Fruit fly (Drosophila melanogaster) whole organism, embryonic: ENCODE results near the gene Idh3g.

Source experiments
- Asciz ChIP-seq: fragments of 200-800 bp; sonication (Bioruptor generic); optimal IDR thresholded peaks from 2 replicates; lab custom pipeline; 2017; ENCODE audit warnings: missing biosample characterization, mild to moderate bottlenecking, missing genetic modification characterization, missing genetic modification reagents
- Blimp-1 ChIP-seq: fragments of 200-800 bp; sonication (Bioruptor generic); optimal IDR thresholded peaks from 3 replicates; lab custom pipeline; 2018; ENCODE audit warnings: missing biosample characterization, missing genetic modification characterization, mild to moderate bottlenecking, moderate library complexity, missing genetic modification reagents
- BtbVII ChIP-seq: fragments of 200-800 bp; sonication (Bioruptor generic); optimal IDR thresholded peaks from 3 replicates; lab custom pipeline; 2017; ENCODE audit warnings: missing biosample characterization, mild to moderate bottlenecking, missing genetic modification characterization
- CG11456 ChIP-seq: fragments of 200-800 bp; sonication (Bioruptor generic); IDR thresholded peaks from 3 replicates; pipeline ENCODE4 v1.3.6; 2022; ENCODE audit warnings: missing biosample characterization, missing genetic modification characterization
- CG11696 ChIP-seq: fragments of 200-800 bp; sonication (Bioruptor generic); IDR thresholded peaks from 2 replicates; pipeline ENCODE4 v1.3.6; 2022; ENCODE audit warnings: missing biosample characterization, missing genetic modification characterization
- CG12299 ChIP-seq: fragments of 200-800 bp; sonication (Bioruptor generic); optimal IDR thresholded peaks from 2 replicates; lab custom pipeline; 2018; ENCODE audit warnings: missing biosample characterization, mild to moderate bottlenecking, missing genetic modification characterization
- CG13287 ChIP-seq: fragments of 200-800 bp; sonication (Bioruptor generic); IDR thresholded peaks from 2 replicates; pipeline ENCODE4 v1.3.6; 2022; ENCODE audit warnings: missing biosample characterization, missing genetic modification characterization; ENCODE audit not compliant: partially characterized antibody
- CG14710 ChIP-seq: fragments of 200-800 bp; sonication (Bioruptor generic); optimal IDR thresholded peaks from 3 replicates; lab custom pipeline; 2019; ENCODE audit warnings: missing biosample characterization, mild to moderate bottlenecking, missing genetic modification characterization, moderate library complexity
- CG14860 ChIP-seq: fragments of 200-800 bp; sonication (Bioruptor generic); IDR thresholded peaks from 3 replicates; pipeline ENCODE4 v1.3.6; 2022; ENCODE audit warnings: missing biosample characterization, missing genetic modification characterization; ENCODE audit not compliant: partially characterized antibody
- CG18476 ChIP-seq: fragments of 200-800 bp; sonication (Bioruptor generic); optimal IDR thresholded peaks from 2 replicates; lab custom pipeline; 2016; ENCODE audit warnings: missing biosample characterization, mild to moderate bottlenecking, missing genetic modification characterization
- CG2889 ChIP-seq: fragments of 200-800 bp; sonication (Bioruptor generic); IDR thresholded peaks from 3 replicates; pipeline ENCODE4 v1.3.6; 2022; ENCODE audit warnings: missing biosample characterization, missing genetic modification characterization
- CG32532 ChIP-seq: fragments of 200-800 bp; sonication (Bioruptor generic); IDR thresholded peaks from 2 replicates; pipeline ENCODE4 v1.3.6; 2022; ENCODE audit warnings: missing biosample characterization, missing genetic modification characterization
- CG32772 ChIP-seq: fragments of 200-800 bp; sonication (Bioruptor generic); IDR thresholded peaks from 2 replicates; pipeline ENCODE4 v1.3.6; 2022; ENCODE audit warnings: missing biosample characterization, missing genetic modification characterization
- CG34376 ChIP-seq: fragments of 200-800 bp; sonication (Bioruptor generic); optimal IDR thresholded peaks from 2 replicates; lab custom pipeline; 2018; ENCODE audit warnings: missing biosample characterization, mild to moderate bottlenecking, missing genetic modification characterization
- CG3838 ChIP-seq: fragments of 200-800 bp; sonication (Bioruptor generic); optimal IDR thresholded peaks from 3 replicates; lab custom pipeline; 2016; ENCODE audit warnings: missing biosample characterization, missing genetic modification characterization
- CG4424 ChIP-seq: fragments of 200-800 bp; sonication (Bioruptor generic); optimal IDR thresholded peaks from 3 replicates; lab custom pipeline; 2016; ENCODE audit warnings: missing biosample characterization, missing genetic modification characterization
- CG6654 ChIP-seq: fragments of 200-800 bp; sonication (Bioruptor generic); optimal IDR thresholded peaks from 2 replicates; lab custom pipeline; 2017; ENCODE audit warnings: missing biosample characterization, mild to moderate bottlenecking, missing genetic modification characterization
- CG7928 ChIP-seq: fragments of 200-800 bp; sonication (Bioruptor generic); optimal IDR thresholded peaks from 2 replicates; lab custom pipeline; 2017; ENCODE audit warnings: missing biosample characterization, mild to moderate bottlenecking, missing genetic modification characterization
- CG8290 ChIP-seq, 3 experiments: fragments of 200-800 bp; sonication (Bioruptor generic); optimal IDR thresholded peaks; 2 replicates each; lab custom pipeline; 2016 to 2019; ENCODE audit warnings: missing biosample characterization in 3 of 3, missing genetic modification characterization in 3 of 3, mild to moderate bottlenecking in 2 of 3, moderate library complexity in 1 of 3
- Dbx ChIP-seq: fragments of 200-800 bp; sonication (Bioruptor generic); IDR thresholded peaks from 3 replicates; pipeline ENCODE4 v1.3.6; 2022; ENCODE audit warnings: missing biosample characterization, missing genetic modification characterization
- Dref ChIP-seq: fragments of 200-800 bp; sonication (Bioruptor generic); IDR thresholded peaks from 2 replicates; pipeline ENCODE4 v1.3.6; 2022; ENCODE audit warnings: missing biosample characterization, missing genetic modification characterization
- ERR ChIP-seq: fragments of 200-800 bp; sonication (Bioruptor generic); optimal IDR thresholded peaks from 2 replicates; lab custom pipeline; 2016; ENCODE audit warnings: missing biosample characterization, missing genetic modification characterization
- HmgD ChIP-seq: fragments of 200-800 bp; sonication (Bioruptor generic); optimal IDR thresholded peaks from 3 replicates; lab custom pipeline; 2016; ENCODE audit warnings: missing biosample characterization, missing genetic modification characterization
- MBD-R2 ChIP-seq: fragments of 200-800 bp; sonication (Bioruptor generic); IDR thresholded peaks from 2 replicates; pipeline ENCODE4 v1.3.6; 2022; ENCODE audit warnings: missing biosample characterization, missing genetic modification characterization
- Sox100B ChIP-seq: fragments of 200-800 bp; sonication (Bioruptor generic); optimal IDR thresholded peaks from 3 replicates; lab custom pipeline; 2018; ENCODE audit warnings: missing biosample characterization, mild to moderate bottlenecking, missing genetic modification characterization
- Trl ChIP-seq, 3 experiments: fragments of >200 bp in 2 of 3; fragments of 200-800 bp in 1 of 3; sonication (Bioruptor generic) in 1 of 3; optimal IDR thresholded peaks; 2 replicates in 1 of 3; 3 replicates in 2 of 3; lab custom pipeline; 2016 to 2017; ENCODE audit warnings: missing biosample characterization in 1 of 3, missing genetic modification characterization in 1 of 3
- YL-1 ChIP-seq: fragments of 200-800 bp; sonication (Bioruptor generic); optimal IDR thresholded peaks from 3 replicates; lab custom pipeline; 2017; ENCODE audit warnings: missing biosample characterization, mild to moderate bottlenecking, missing genetic modification characterization
- bigmax ChIP-seq: fragments of 200-800 bp; sonication (Bioruptor generic); optimal IDR thresholded peaks from 2 replicates; lab custom pipeline; 2018; ENCODE audit warnings: missing biosample characterization, mild to moderate bottlenecking, missing genetic modification characterization
- caup ChIP-seq: fragments of 200-800 bp; sonication (Bioruptor generic); optimal IDR thresholded peaks from 3 replicates; lab custom pipeline; 2017; ENCODE audit warnings: missing biosample characterization, mild to moderate bottlenecking, missing genetic modification characterization, moderate library complexity; ENCODE audit not compliant: severe bottlenecking
- chm ChIP-seq: fragments of 200-800 bp; sonication (Bioruptor generic); IDR thresholded peaks from 2 replicates; pipeline ENCODE4 v1.3.6; 2022; ENCODE audit warnings: missing biosample characterization, missing genetic modification characterization
- fd102C ChIP-seq: fragments of 200-800 bp; sonication (Bioruptor generic); optimal IDR thresholded peaks from 2 replicates; lab custom pipeline; 2018; ENCODE audit warnings: missing biosample characterization, mild to moderate bottlenecking, missing genetic modification characterization, moderate library complexity
- fd64A ChIP-seq: fragments of 200-800 bp; sonication (Bioruptor generic); optimal IDR thresholded peaks from 3 replicates; lab custom pipeline; 2018; ENCODE audit warnings: missing biosample characterization, mild to moderate bottlenecking, missing genetic modification characterization
- hkb ChIP-seq, 2 experiments: fragments of 200-800 bp in 1 of 2; fragments of >200 bp in 1 of 2; sonication (Bioruptor generic) in 1 of 2; IDR thresholded peaks in 1 of 2; optimal IDR thresholded peaks in 1 of 2; 2 replicates each; pipeline versions ENCODE4 v1.3.6 to Lab custom; 2017 to 2022; ENCODE audit warnings: missing biosample characterization in 1 of 2, missing genetic modification characterization in 1 of 2
- jigr1 ChIP-seq: fragments of 200-800 bp; sonication (Bioruptor generic); IDR thresholded peaks from 3 replicates; pipeline ENCODE4 v1.3.6; 2022; ENCODE audit warnings: missing biosample characterization, missing genetic modification characterization
- mld ChIP-seq: fragments of 200-800 bp; sonication (Bioruptor generic); IDR thresholded peaks from 3 replicates; pipeline ENCODE4 v1.3.6; 2022; ENCODE audit warnings: missing biosample characterization, missing genetic modification characterization; ENCODE audit not compliant: partially characterized antibody
- nmo ChIP-seq: fragments of 200-800 bp; sonication (Bioruptor generic); optimal IDR thresholded peaks from 2 replicates; lab custom pipeline; 2018; ENCODE audit warnings: missing biosample characterization, mild to moderate bottlenecking, missing genetic modification characterization, moderate library complexity
- nom ChIP-seq: fragments of 200-800 bp; sonication (Bioruptor generic); optimal IDR thresholded peaks from 2 replicates; lab custom pipeline; 2017; ENCODE audit warnings: missing biosample characterization, missing genetic modification characterization, mild to moderate bottlenecking, moderate library complexity, missing genetic modification reagents
- onecut ChIP-seq: fragments of 200-800 bp; sonication (Bioruptor generic); IDR thresholded peaks from 2 replicates; pipeline ENCODE4 v1.3.6; 2022; ENCODE audit warnings: missing biosample characterization, missing genetic modification characterization
- org-1 ChIP-seq: fragments of 200-800 bp; sonication (Bioruptor generic); optimal IDR thresholded peaks from 2 replicates; lab custom pipeline; 2017; ENCODE audit warnings: missing biosample characterization, missing genetic modification characterization
- peb ChIP-seq: fragments of 200-800 bp; sonication (Bioruptor generic); IDR thresholded peaks from 2 replicates; pipeline ENCODE4 v1.3.6; 2022; ENCODE audit warnings: missing biosample characterization, missing genetic modification characterization
- ranshi ChIP-seq: fragments of 200-800 bp; sonication (Bioruptor generic); IDR thresholded peaks from 2 replicates; pipeline ENCODE4 v1.3.6; 2022; ENCODE audit warnings: missing biosample characterization, missing genetic modification characterization
- sim ChIP-seq: fragments of 200-800 bp; sonication (Bioruptor generic); IDR thresholded peaks from 2 replicates; pipeline ENCODE4 v1.3.6; 2022; ENCODE audit warnings: missing biosample characterization, missing genetic modification characterization
- sima ChIP-seq: fragments of 200-800 bp; sonication (Bioruptor generic); optimal IDR thresholded peaks from 2 replicates; lab custom pipeline; 2016; ENCODE audit warnings: missing biosample characterization, missing genetic modification characterization
- wdn ChIP-seq: fragments of 200-800 bp; sonication (Bioruptor generic); IDR thresholded peaks from 2 replicates; pipeline ENCODE4 v1.3.6; 2022; ENCODE audit warnings: missing biosample characterization, missing genetic modification characterization
- zen ChIP-seq: fragments of 200-800 bp; sonication (Bioruptor generic); optimal IDR thresholded peaks from 3 replicates; lab custom pipeline; 2018; ENCODE audit warnings: missing biosample characterization, mild to moderate bottlenecking, missing genetic modification characterization, moderate library complexity

Idh3g gene

DNA sequence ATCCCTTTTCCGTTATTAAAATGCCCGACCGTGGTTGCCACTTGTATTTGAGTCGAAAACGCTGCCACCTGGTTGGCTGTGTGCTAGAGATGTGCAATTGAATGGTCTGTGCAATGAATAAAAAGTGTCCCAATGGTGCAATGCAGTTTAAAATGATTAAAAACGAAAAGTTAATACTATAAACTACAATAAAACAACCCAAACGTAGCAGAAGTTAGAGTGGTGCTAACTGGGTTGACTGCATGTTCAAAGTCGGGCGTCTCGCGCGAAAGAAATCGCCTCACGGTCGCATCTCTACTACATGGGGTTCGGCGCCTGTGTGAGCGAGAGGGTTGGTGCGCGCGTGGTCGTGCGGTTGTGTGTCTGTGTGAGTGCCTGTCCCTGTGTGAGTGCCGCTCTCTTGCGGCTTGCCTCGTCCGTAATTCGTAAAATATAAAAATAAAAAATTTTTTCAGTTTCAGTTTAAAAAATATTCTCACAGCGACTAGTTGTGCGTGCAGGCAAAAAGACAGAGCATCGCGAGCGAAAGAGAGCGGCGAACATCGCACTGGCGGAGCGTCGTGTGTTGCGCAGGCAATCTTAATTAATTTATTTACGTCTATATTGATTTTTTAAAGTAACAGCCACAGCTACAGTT is 33.6 kb upstream of the Idh3g start (continued):
- TF ChIP-seq sim (GFP tag; lab: Robert Waterston, UW): peak; percentile 65; the same call in 1 of the 2 replicates
- peak; percentile 93 for TF ChIP-seq ERR (GFP tag; lab: Kevin White, UChicago)
- TF ChIP-seq CG11456 (GFP tag; lab: Robert Waterston, UW): peak; percentile 91
- TF ChIP-seq CG2889 (GFP tag; lab: Robert Waterston, UW): peak; percentile 86
- peak; percentile 96 for TF ChIP-seq CG14710 (tag; lab: Kevin White, UChicago)
- TF ChIP-seq CG4424 (GFP tag; lab: Kevin White, UChicago): peak; percentile 88
- TF ChIP-seq zen (tag; lab: Kevin White, UChicago): peak; percentile 83
- TF ChIP-seq onecut: peak; percentile 91
- TF ChIP-seq peb (GFP tag; lab: Robert Waterston, UW): peak; percentile 76
- peak; percentile 91 for TF ChIP-seq caup (GFP tag; lab: Kevin White, UChicago)
- TF ChIP-seq Blimp-1 (GFP tag; lab: Kevin White, UChicago): peak; percentile 80
- TF ChIP-seq YL-1 (GFP tag; lab: Kevin White, UChicago): peak; percentile 51
- TF ChIP-seq sima: peak; percentile 63
- peak; percentile 71 for TF ChIP-seq hkb (optimal IDR thresholded peaks at IDR 0.05; lab: Kevin White, UChicago)
- peak; percentile 84 for TF ChIP-seq hkb (GFP tag; IDR thresholded peaks at IDR 0.05; lab: Robert Waterston, UW)
- TF ChIP-seq wdn (GFP tag; lab: Robert Waterston, UW): peak; percentile 86
- TF ChIP-seq ranshi (GFP tag; lab: Robert Waterston, UW): peak; percentile 93
- peak; percentile 74 for TF ChIP-seq CG18476 (GFP tag; lab: Kevin White, UChicago)
- TF ChIP-seq Dref (GFP tag; lab: Robert Waterston, UW): peak; percentile 47
- TF ChIP-seq CG6654 (GFP tag; lab: Kevin White, UChicago): peak; percentile 28

DNA sequence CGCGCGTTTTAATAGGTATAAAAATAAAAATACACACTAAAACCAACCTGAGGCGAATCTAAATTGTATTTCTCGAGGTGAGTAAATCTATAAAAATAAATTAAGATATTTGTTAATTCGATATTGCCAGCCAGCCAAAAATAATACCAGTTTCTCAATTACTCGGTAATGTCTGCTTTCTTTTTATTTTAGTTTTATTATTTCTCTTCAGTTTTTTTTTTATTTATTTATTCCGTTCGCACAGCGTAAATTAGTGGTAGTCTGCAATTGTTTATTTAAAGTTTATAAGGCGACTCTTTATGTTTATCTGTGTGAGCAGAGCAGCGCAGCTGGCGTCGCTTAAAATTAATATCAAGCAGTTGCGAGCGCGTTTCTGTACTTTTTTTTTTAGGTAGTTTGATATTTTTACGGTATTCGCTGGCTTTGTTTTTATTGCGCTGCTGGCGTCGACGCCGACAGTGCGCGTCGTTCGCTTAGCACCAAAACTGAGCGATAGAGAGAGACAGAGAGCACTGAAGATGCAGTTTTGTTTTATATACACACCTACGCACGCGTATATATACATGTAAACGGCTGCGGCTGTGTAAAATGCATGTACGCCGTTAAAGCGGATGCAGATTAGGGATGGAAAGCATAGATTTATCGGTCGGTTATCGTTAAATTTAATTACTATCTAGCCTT is 32.9 kb upstream of the Idh3g start:
- TF ChIP-seq nmo: peak; percentile 27
- TF ChIP-seq Asciz (GFP tag; lab: Kevin White, UChicago): peak; percentile 39
- TF ChIP-seq HmgD (GFP tag; lab: Kevin White, UChicago): peak; percentile 51
- peak; percentile 94 for TF ChIP-seq CG11696 (GFP tag; lab: Robert Waterston, UW)
- TF ChIP-seq CG8290 (GFP tag; optimal IDR thresholded peaks at IDR 0.05; lab: Kevin White, UChicago): peak; percentile 97
- peak; percentile 65 to 98 for TF ChIP-seq CG8290 (tag; optimal IDR thresholded peaks at IDR 0.05; lab: Kevin White, UChicago)
- TF ChIP-seq Trl (optimal IDR thresholded peaks at IDR 0.05; lab: Kevin White, UChicago): no peak
- TF ChIP-seq Trl (GFP tag; optimal IDR thresholded peaks at IDR 0.05; lab: Kevin White, UChicago): peak; percentile 51
- peak; percentile 70 for TF ChIP-seq CG7928
- TF ChIP-seq MBD-R2 (GFP tag; lab: Robert Waterston, UW): peak; percentile 44; the same call in 1 of the 2 replicates
- TF ChIP-seq CG3838: no peak
- peak; percentile 89 for TF ChIP-seq mld (GFP tag; lab: Robert Waterston, UW)
- peak; percentile 85 for TF ChIP-seq CG14860 (GFP tag; lab: Robert Waterston, UW)
- TF ChIP-seq fd64A (GFP tag; lab: Kevin White, UChicago): peak; percentile 69
- TF ChIP-seq fd102C (GFP tag; lab: Kevin White, UChicago): no peak
- peak; percentile 85 for TF ChIP-seq nom (GFP tag; lab: Kevin White, UChicago)
- TF ChIP-seq CG32772: peak; percentile 58; the same call in 1 of the 2 replicates
- peak; percentile 67 for TF ChIP-seq CG13287 (GFP tag; lab: Robert Waterston, UW)
- TF ChIP-seq jigr1 (GFP tag; lab: Robert Waterston, UW): no peak
- TF ChIP-seq CG32532 (GFP tag; lab: Robert Waterston, UW): 0 out of 2 replicates have a peak, but pooled peaks have one; percentile 11
- TF ChIP-seq org-1: no peak
- peak; percentile 65 for TF ChIP-seq chm (GFP tag; lab: Robert Waterston, UW)
- no peak for TF ChIP-seq BtbVII (GFP tag; lab: Kevin White, UChicago)
- TF ChIP-seq Dref (GFP tag; lab: Robert Waterston, UW): peak; percentile 50
- no peak for TF ChIP-seq Sox100B
- no peak for TF ChIP-seq CG12299 (tag; lab: Kevin White, UChicago)
- TF ChIP-seq CG34376: peak; percentile 2
- no peak for TF ChIP-seq Blimp-1 (GFP tag; lab: Kevin White, UChicago)
- TF ChIP-seq Dbx (GFP tag; lab: Robert Waterston, UW): peak; percentile 49; the same call in 1 of the 3 replicates
- TF ChIP-seq bigmax: peak; percentile 44
